3 fruit fly cellular contexts compared by ENCODE assay signal in genomic region chr3L:10986613-10987012, dm6.
TF ChIP-seq lines count a peak whose summit lies in the region.

No protein-coding gene starts in this region.

- TF ChIP-seq CTCF in whole organism, embryonic (GFP tag; optimal IDR thresholded peaks at IDR 0.05; lab: Kevin White, UChicago), result no peak

TF ChIP-seq in whole organism, embryonic, 481 proteins besides CTCF, POLR2A, EP300 and RAD21:
- TF ChIP-seq Drgx (GFP tag; IDR thresholded peaks at IDR 0.05; lab: Robert Waterston, UW) (0 out of 2 replicates have a peak, but pooled peaks have one; percentile 11), Ptx1 (GFP tag; IDR thresholded peaks at IDR 0.05; lab: Robert Waterston, UW) (0 out of 2 replicates have a peak, but pooled peaks have one; percentile 9), CG5953 (GFP tag; IDR thresholded peaks at IDR 0.05; lab: Robert Waterston, UW) (no peak), row (GFP tag; IDR thresholded peaks at IDR 0.05; lab: Robert Waterston, UW) (0 out of 3 replicates have a peak, but pooled peaks have one; percentile 16), CG14014 (GFP tag; IDR thresholded peaks at IDR 0.05; lab: Robert Waterston, UW) (0 out of 2 replicates have a peak, but pooled peaks have one; percentile 9), CG3065 (GFP tag; optimal IDR thresholded peaks at IDR 0.05; lab: Kevin White, UChicago) (no peak)
TF ChIP-seq in whole organism, embryonic: peak in this region for 4.

TF ChIP-seq in whole organism, prepupa, 60 proteins besides CTCF, POLR2A, EP300 and RAD21:
- TF ChIP-seq CG6163 (GFP tag; IDR thresholded peaks at IDR 0.05; lab: Robert Waterston, UW) (peak; percentile 53; the same call in 2 of the 3 replicates), dac (GFP tag; optimal IDR thresholded peaks at IDR 0.05; lab: Kevin White, UChicago) (no peak), CG11294 (GFP tag; IDR thresholded peaks at IDR 0.05; lab: Robert Waterston, UW) (peak; percentile 29; the same call in 1 of the 2 replicates), Smox (GFP tag; optimal IDR thresholded peaks at IDR 0.05; lab: Kevin White, UChicago) (no peak), acj6 (GFP tag; optimal IDR thresholded peaks at IDR 0.05; lab: Kevin White, UChicago) (no peak), fd85E (GFP tag; optimal IDR thresholded peaks at IDR 0.05; lab: Kevin White, UChicago) (no peak), lz (GFP tag; optimal IDR thresholded peaks at IDR 0.05; lab: Kevin White, UChicago) (no peak), fkh (GFP tag; optimal IDR thresholded peaks at IDR 0.05; lab: Kevin White, UChicago) (no peak), CG15336 (GFP tag; IDR thresholded peaks at IDR 0.05; lab: Robert Waterston, UW) (peak; percentile 35), Sox15 (GFP tag; optimal IDR thresholded peaks at IDR 0.05; lab: Kevin White, UChicago) (no peak), CG10669 (GFP tag; optimal IDR thresholded peaks at IDR 0.05; lab: Kevin White, UChicago) (no peak), esn (GFP tag; optimal IDR thresholded peaks at IDR 0.05; lab: Kevin White, UChicago) (no peak), CG8632 (GFP tag; optimal IDR thresholded peaks at IDR 0.05; lab: Kevin White, UChicago) (no peak), CG6276 (GFP tag; optimal IDR thresholded peaks at IDR 0.05; lab: Kevin White, UChicago) (no peak), topi (GFP tag; optimal IDR thresholded peaks at IDR 0.05; lab: Kevin White, UChicago) (no peak), Blimp-1 (GFP tag; optimal IDR thresholded peaks at IDR 0.05; lab: Kevin White, UChicago) (no peak), OdsH (GFP tag; optimal IDR thresholded peaks at IDR 0.05; lab: Kevin White, UChicago) (no peak), CG8119 (GFP tag; IDR thresholded peaks at IDR 0.05; lab: Robert Waterston, UW) (peak; percentile 58; the same call in 2 of the 3 replicates), dsx (GFP tag; optimal IDR thresholded peaks at IDR 0.05; lab: Kevin White, UChicago; ENCODE audit: poor library complexity, severe bottlenecking) (no peak), Ets21C (GFP tag; optimal IDR thresholded peaks at IDR 0.05; lab: Kevin White, UChicago) (no peak), Met (GFP tag; optimal IDR thresholded peaks at IDR 0.05; lab: Kevin White, UChicago) (no peak), CG3032 (tag; optimal IDR thresholded peaks at IDR 0.05; lab: Kevin White, UChicago) (peak; percentile 9), CG3919 (GFP tag; optimal IDR thresholded peaks at IDR 0.05; lab: Kevin White, UChicago) (no peak), eg (GFP tag; IDR thresholded peaks at IDR 0.05; lab: Robert Waterston, UW) (0 out of 3 replicates have a peak, but pooled peaks have one; percentile 21), ss (GFP tag; optimal IDR thresholded peaks at IDR 0.05; lab: Kevin White, UChicago) (no peak), CG32006 (GFP tag; optimal IDR thresholded peaks at IDR 0.05; lab: Kevin White, UChicago) (peak; percentile 14), CG8319 (GFP tag; optimal IDR thresholded peaks at IDR 0.05; lab: Kevin White, UChicago) (no peak), spab (GFP tag; optimal IDR thresholded peaks at IDR 0.05; lab: Kevin White, UChicago) (peak; percentile 1), Eip78C (GFP tag; lab: Kevin White, UChicago) (peak; percentile 5), Hr39 (GFP tag; optimal IDR thresholded peaks at IDR 0.05; lab: Kevin White, UChicago) (no peak), CG11902 (GFP tag; optimal IDR thresholded peaks at IDR 0.05; lab: Kevin White, UChicago) (no peak), salr (GFP tag; optimal IDR thresholded peaks at IDR 0.05; lab: Kevin White, UChicago) (no peak)
TF ChIP-seq in whole organism, prepupa: peak in this region for 9.

TF ChIP-seq in whole organism, pupa, 21 proteins besides CTCF, POLR2A, EP300 and RAD21:
- TF ChIP-seq CG4496 (GFP tag; IDR thresholded peaks at IDR 0.05; lab: Robert Waterston, UW), result peak; percentile 32; the same call in 1 of the 3 replicates
- TF ChIP-seq CG14655 (GFP tag; optimal IDR thresholded peaks at IDR 0.05; lab: Kevin White, UChicago), result peak; percentile 7
- peak; percentile 34; the same call in 1 of the 2 replicates for TF ChIP-seq Ets98B (GFP tag; IDR thresholded peaks at IDR 0.05; lab: Robert Waterston, UW)
- no peak for TF ChIP-seq CG17806 (tag; optimal IDR thresholded peaks at IDR 0.05; lab: Kevin White, UChicago)
- TF ChIP-seq Pif1A (GFP tag; optimal IDR thresholded peaks at IDR 0.05; lab: Kevin White, UChicago), result no peak
- peak; percentile 18; the same call in 1 of the 2 replicates for TF ChIP-seq CG12605 (GFP tag; IDR thresholded peaks at IDR 0.05; lab: Robert Waterston, UW)
- TF ChIP-seq Snoo (tag; optimal IDR thresholded peaks at IDR 0.05; lab: Kevin White, UChicago), result no peak
- peak; percentile 22 for TF ChIP-seq CG15710 (tag; optimal IDR thresholded peaks at IDR 0.05; lab: Kevin White, UChicago)
- TF ChIP-seq CG8159 (tag; optimal IDR thresholded peaks at IDR 0.05; lab: Kevin White, UChicago), result peak; percentile 7
- TF ChIP-seq fd96Ca (GFP tag; IDR thresholded peaks at IDR 0.05; lab: Robert Waterston, UW), result 0 out of 3 replicates have a peak, but pooled peaks have one; percentile 45
TF ChIP-seq in whole organism, pupa: peak in this region for 7.
